Fruit fly (Drosophila melanogaster): Measurements from ENCODE around the gene sturkopf.

dm6 chr3L:1322706-1323105 is 9.5 kb upstream of the sturkopf start, which contains the start of gene CG9184:
- no peak for TF ChIP-seq psq (GFP tag; optimal IDR thresholded peaks at IDR 0.05)
- TF ChIP-seq Rel (GFP tag; optimal IDR thresholded peaks at IDR 0.05), result no peak
- TF ChIP-seq Rel (tag; optimal IDR thresholded peaks at IDR 0.05), result no peak
- TF ChIP-seq CrebA (GFP tag; optimal IDR thresholded peaks at IDR 0.05; ENCODE audit: borderline replicate concordance), result no peak
- no peak for TF ChIP-seq pan (optimal IDR thresholded peaks at IDR 0.05)
- TF ChIP-seq OdsH (GFP tag; optimal IDR thresholded peaks at IDR 0.05), result no peak

All from whole organism, wandering third instar larva.